Worm (Caenorhabditis elegans) whole organism, L3 larva: ENCODE results near the gene rpn-1.

Source experiments
- R02D3.7 ChIP-seq: fragments of 150-350 bp; optimal IDR thresholded peaks from 2 replicates; lab custom pipeline; 2014; ENCODE audit warnings: missing biosample characterization, missing genetic modification characterization
- ZK546.5 ChIP-seq: sonication (generic microtip); optimal IDR thresholded peaks from 2 replicates; lab custom pipeline; 2017; ENCODE audit warnings: missing biosample characterization, missing genetic modification characterization
- ceh-16 ChIP-seq: sonication (generic microtip); optimal IDR thresholded peaks from 2 replicates; lab custom pipeline; 2017; ENCODE audit warnings: missing biosample characterization, missing genetic modification characterization
- ceh-9 ChIP-seq: sonication (generic microtip); optimal IDR thresholded peaks from 2 replicates; lab custom pipeline; 2018; ENCODE audit warnings: missing biosample characterization, missing genetic modification characterization
- egl-27 ChIP-seq: sonication (generic microtip); optimal IDR thresholded peaks from 4 replicates; lab custom pipeline; 2017; ENCODE audit warnings: missing biosample characterization, missing genetic modification reagents, missing genetic modification characterization
- lin-39 ChIP-seq: fragments of 150-350 bp; optimal IDR thresholded peaks from 2 replicates; lab custom pipeline; 2018; ENCODE audit warnings: missing biosample characterization, missing genetic modification reagents, missing genetic modification characterization
- lsy-12 ChIP-seq: sonication (generic microtip); optimal IDR thresholded peaks from 2 replicates; lab custom pipeline; 2016; ENCODE audit warnings: mild to moderate bottlenecking, missing genetic modification characterization, missing compliant biosample characterization
- nhr-11 ChIP-seq: fragments of 150-350 bp; optimal IDR thresholded peaks from 2 replicates; lab custom pipeline; 2014; ENCODE audit warnings: missing biosample characterization, missing genetic modification characterization
- nhr-12 ChIP-seq: fragments of 150-350 bp; optimal IDR thresholded peaks from 2 replicates; lab custom pipeline; 2014; ENCODE audit warnings: missing biosample characterization, missing genetic modification characterization
- nhr-28 ChIP-seq: fragments of 150-350 bp; optimal IDR thresholded peaks from 2 replicates; lab custom pipeline; 2014; ENCODE audit warnings: missing biosample characterization, missing genetic modification characterization
- nhr-77 ChIP-seq: fragments of 150-350 bp; optimal IDR thresholded peaks from 2 replicates; lab custom pipeline; 2014; ENCODE audit warnings: missing biosample characterization, missing genetic modification characterization
- pqm-1 ChIP-seq: fragments of 150-350 bp; optimal IDR thresholded peaks from 2 replicates; lab custom pipeline; 2017; ENCODE audit warnings: missing biosample characterization, missing genetic modification characterization, inconsistent platforms
- unc-62 ChIP-seq: fragments of 150-350 bp; sonication (generic microtip); optimal IDR thresholded peaks from 4 replicates; lab custom pipeline; 2014; ENCODE audit warnings: missing biosample characterization, missing genetic modification reagents, missing genetic modification characterization
- zag-1 ChIP-seq: fragments of 150-350 bp; optimal IDR thresholded peaks from 2 replicates; lab custom pipeline; 2014; ENCODE audit warnings: missing biosample characterization, missing genetic modification characterization

- TF ChIP-seq nhr-77 (tag; lab: Kevin White, UChicago) (no peak), nhr-28 (tag; lab: Kevin White, UChicago) (no peak), lin-39 (tag; lab: Kevin White, UChicago) (no peak), unc-62 (GFP tag; lab: Kevin White, UChicago) (no peak), nhr-11 (tag; lab: Kevin White, UChicago) (no peak), ZK546.5 (tag; lab: Kevin White, UChicago) (no peak), nhr-12 (tag; lab: Kevin White, UChicago) (no peak), pqm-1 (tag; lab: Kevin White, UChicago) (no peak), zag-1 (tag; lab: Kevin White, UChicago) (no peak), ceh-9 (tag; lab: Kevin White, UChicago) (no peak), R02D3.7 (no peak), lsy-12 (no peak), egl-27 (tag; lab: Kevin White, UChicago) (no peak), ceh-16 (tag; lab: Kevin White, UChicago) (no peak)
These were observed 7.1 kb upstream of the rpn-1 start for ce11 chrIV:6916831-6917230.
